Worm (Caenorhabditis elegans): ENCODE measurements around the gene srh-308.

DNA sequence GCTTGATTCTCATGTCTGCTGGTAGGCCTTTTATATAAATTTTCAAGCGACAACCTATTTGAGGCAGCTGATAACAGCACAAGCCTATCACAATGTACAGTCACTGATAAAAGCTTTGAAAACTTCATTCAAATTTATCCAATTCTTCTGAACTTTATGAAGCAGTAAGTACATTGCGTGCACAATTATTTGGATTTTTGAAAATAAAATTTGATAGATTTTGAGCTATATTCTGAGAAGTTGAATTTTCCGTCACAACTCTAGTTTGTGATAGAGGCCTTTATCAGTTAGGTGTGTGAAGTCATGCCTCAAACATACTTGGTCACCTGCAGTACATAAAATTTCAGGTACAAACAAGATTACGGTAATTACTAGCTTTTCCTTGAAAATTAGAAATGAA, 1.3 kb upstream of the srh-308 start, which contains the start of the genes mtl-2 and T08G5.1:
- TF ChIP-seq klf-2 (GFP tag; conservative IDR thresholded peaks at IDR 0.05), result no peak
- no peak for TF ChIP-seq flt-1 (GFP tag; IDR thresholded peaks at IDR 0.05)
- no peak for TF ChIP-seq ztf-23 (GFP tag; IDR thresholded peaks at IDR 0.05)
- TF ChIP-seq med-1 (GFP tag; optimal IDR thresholded peaks at IDR 0.05; ENCODE audit: insufficient read depth), result no peak
- TF ChIP-seq cog-1 (tag; optimal IDR thresholded peaks at IDR 0.05), result no peak
- no peak for TF ChIP-seq T22C8.4 (GFP tag; IDR thresholded peaks at IDR 0.05)

Data from whole organism, midembryonic.